3 fruit fly cellular contexts compared by ENCODE assay signal in the genomic region with DNA sequence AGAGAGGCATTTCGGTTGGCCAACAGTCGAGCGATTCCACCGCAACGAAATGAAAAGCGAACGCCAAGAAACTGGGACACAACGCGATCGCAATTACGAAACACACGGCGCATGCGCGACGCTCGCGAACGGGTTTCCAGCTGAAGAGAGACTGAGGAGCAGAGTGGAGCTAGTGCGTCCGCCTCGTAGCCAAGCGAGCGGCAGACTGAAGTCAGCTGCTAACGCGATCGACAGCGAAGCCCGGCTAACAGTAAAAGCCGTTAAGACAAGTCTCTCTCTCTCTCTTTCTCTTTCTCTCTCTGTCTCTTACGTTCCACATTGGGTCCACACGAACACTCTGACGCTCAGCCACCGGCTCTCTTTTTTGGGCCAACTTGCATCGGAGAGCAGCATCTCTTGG.
A peak's percentile ranks its signal among the peaks of the same experiment; 100 is the strongest.
TF ChIP-seq lines count a peak whose summit lies in the region.

A gene (minus strand): TSS at position 154 of the 400 bp plus-strand sequence.

TF ChIP-seq in whole organism, embryonic, 481 proteins besides CTCF, POLR2A, EP300 and RAD21 (continued from another document and continues in another):
- peak in 1 of 2 experiments; percentile 41 for TF ChIP-seq crp (GFP tag; optimal IDR thresholded peaks at IDR 0.05; lab: Kevin White, UChicago)
- TF ChIP-seq CG31388 (GFP tag; optimal IDR thresholded peaks at IDR 0.05; lab: Kevin White, UChicago): no peak
- no peak for TF ChIP-seq Meics (GFP tag; optimal IDR thresholded peaks at IDR 0.05; lab: Kevin White, UChicago)
- TF ChIP-seq Doc2 (GFP tag; IDR thresholded peaks at IDR 0.05; lab: Robert Waterston, UW): no peak
- no peak for TF ChIP-seq croc (GFP tag; conservative IDR thresholded peaks at IDR 0.05; lab: Robert Waterston, UW)
- peak; percentile 85 for TF ChIP-seq Blimp-1 (GFP tag; optimal IDR thresholded peaks at IDR 0.05; lab: Kevin White, UChicago)
- TF ChIP-seq cwo (GFP tag; optimal IDR thresholded peaks at IDR 0.05; lab: Kevin White, UChicago): peak; percentile 2
- peak; percentile 75; the same call in 2 of the 3 replicates for TF ChIP-seq ci (GFP tag; IDR thresholded peaks at IDR 0.05; lab: Robert Waterston, UW)
- TF ChIP-seq CG4360 (GFP tag; IDR thresholded peaks at IDR 0.05; lab: Robert Waterston, UW): no peak
- TF ChIP-seq CG11398 (GFP tag; optimal IDR thresholded peaks at IDR 0.05; lab: Kevin White, UChicago): no peak
- no peak for TF ChIP-seq ftz-f1 (GFP tag; optimal IDR thresholded peaks at IDR 0.05; lab: Kevin White, UChicago)
- TF ChIP-seq otp (GFP tag; IDR thresholded peaks at IDR 0.05; lab: Robert Waterston, UW): peak; percentile 36; the same call in 1 of the 3 replicates
- peak; percentile 17 for TF ChIP-seq CrebB (tag; optimal IDR thresholded peaks at IDR 0.05; lab: Kevin White, UChicago)
- peak; percentile 48 for TF ChIP-seq CG3163 (GFP tag; optimal IDR thresholded peaks at IDR 0.05; lab: Kevin White, UChicago)
- peak; percentile 54; the same call in 1 of the 2 replicates for TF ChIP-seq Adf1 (GFP tag; IDR thresholded peaks at IDR 0.05; lab: Robert Waterston, UW)
- no peak for TF ChIP-seq CG6254 (GFP tag; optimal IDR thresholded peaks at IDR 0.05; lab: Kevin White, UChicago)
- TF ChIP-seq hbn (GFP tag; IDR thresholded peaks at IDR 0.05; lab: Robert Waterston, UW; ENCODE audit: partially characterized antibody): 0 out of 2 replicates have a peak, but pooled peaks have one; percentile 29
- no peak for TF ChIP-seq ERR (GFP tag; optimal IDR thresholded peaks at IDR 0.05; lab: Kevin White, UChicago)
- TF ChIP-seq PHDP (tag; optimal IDR thresholded peaks at IDR 0.05; lab: Kevin White, UChicago): no peak
- peak; percentile 62; the same call in 1 of the 2 replicates for TF ChIP-seq vvl (GFP tag; IDR thresholded peaks at IDR 0.05; lab: Robert Waterston, UW)
- no peak for TF ChIP-seq CHES-1-like (GFP tag; optimal IDR thresholded peaks at IDR 0.05; lab: Kevin White, UChicago)
- no peak for TF ChIP-seq Bteb2 (GFP tag; optimal IDR thresholded peaks at IDR 0.05; lab: Kevin White, UChicago)
- TF ChIP-seq CG2116 (GFP tag; optimal IDR thresholded peaks at IDR 0.05; lab: Kevin White, UChicago): no peak
- peak; percentile 27; the same call in 1 of the 2 replicates for TF ChIP-seq amos (GFP tag; IDR thresholded peaks at IDR 0.05; lab: Robert Waterston, UW; ENCODE audit: partially characterized antibody)
- peak; percentile 64 for TF ChIP-seq Deaf1 (tag; optimal IDR thresholded peaks at IDR 0.05; lab: Kevin White, UChicago)
- TF ChIP-seq CG17361 (GFP tag; IDR thresholded peaks at IDR 0.05; lab: Robert Waterston, UW): no peak
- TF ChIP-seq Nf-YC (tag; optimal IDR thresholded peaks at IDR 0.05; lab: Kevin White, UChicago): peak; percentile 9
- TF ChIP-seq gcm2 (GFP tag; optimal IDR thresholded peaks at IDR 0.05; lab: Kevin White, UChicago): no peak
- TF ChIP-seq Jarid2 (GFP tag; optimal IDR thresholded peaks at IDR 0.05; lab: Kevin White, UChicago): peak; percentile 82
- peak; percentile 42 for TF ChIP-seq oc (tag; optimal IDR thresholded peaks at IDR 0.05; lab: Kevin White, UChicago)
- TF ChIP-seq vfl (GFP tag; optimal IDR thresholded peaks at IDR 0.05; lab: Kevin White, UChicago): no peak
- TF ChIP-seq CG9817 (tag; optimal IDR thresholded peaks at IDR 0.05; lab: Kevin White, UChicago): no peak
- TF ChIP-seq CG18011 (GFP tag; optimal IDR thresholded peaks at IDR 0.05; lab: Kevin White, UChicago): no peak
- no peak for TF ChIP-seq CG8089 (GFP tag; optimal IDR thresholded peaks at IDR 0.05; lab: Kevin White, UChicago)
- TF ChIP-seq pan (optimal IDR thresholded peaks at IDR 0.05; lab: Kevin White, UChicago): no peak
- TF ChIP-seq pan (GFP tag; optimal IDR thresholded peaks at IDR 0.05 in 1 of 2, IDR thresholded peaks at IDR 0.05 in 1 of 2): no peak
- no peak for TF ChIP-seq kah (GFP tag; optimal IDR thresholded peaks at IDR 0.05; lab: Kevin White, UChicago)
- TF ChIP-seq CG15514 (GFP tag; optimal IDR thresholded peaks at IDR 0.05; lab: Kevin White, UChicago): peak; percentile 30
- TF ChIP-seq chn (GFP tag; optimal IDR thresholded peaks at IDR 0.05; lab: Kevin White, UChicago): no peak
- no peak for TF ChIP-seq Myb (GFP tag; optimal IDR thresholded peaks at IDR 0.05; lab: Kevin White, UChicago)
- TF ChIP-seq dmrt99B (tag; optimal IDR thresholded peaks at IDR 0.05; lab: Kevin White, UChicago): no peak
- TF ChIP-seq Fer1 (GFP tag; optimal IDR thresholded peaks at IDR 0.05; lab: Kevin White, UChicago): peak; percentile 28

TF ChIP-seq in whole organism, prepupa, 60 proteins besides CTCF, POLR2A, EP300 and RAD21 (continued from another document):
- TF ChIP-seq CG3919 (GFP tag; optimal IDR thresholded peaks at IDR 0.05; lab: Kevin White, UChicago) (peak; percentile 31), svp (GFP tag; lab: Kevin White, UChicago) (no peak), CG3032 (tag; optimal IDR thresholded peaks at IDR 0.05; lab: Kevin White, UChicago) (no peak), fkh (GFP tag; optimal IDR thresholded peaks at IDR 0.05; lab: Kevin White, UChicago) (no peak), CG16779 (tag; optimal IDR thresholded peaks at IDR 0.05; lab: Kevin White, UChicago) (no peak), CG32006 (GFP tag; optimal IDR thresholded peaks at IDR 0.05; lab: Kevin White, UChicago) (no peak), Sox15 (GFP tag; optimal IDR thresholded peaks at IDR 0.05; lab: Kevin White, UChicago) (no peak), CG34406 (GFP tag; optimal IDR thresholded peaks at IDR 0.05; lab: Kevin White, UChicago) (no peak), esn (GFP tag; optimal IDR thresholded peaks at IDR 0.05; lab: Kevin White, UChicago) (peak; percentile 9), CG10669 (GFP tag; optimal IDR thresholded peaks at IDR 0.05; lab: Kevin White, UChicago) (no peak), CG6808 (GFP tag; optimal IDR thresholded peaks at IDR 0.05; lab: Kevin White, UChicago) (no peak), CG7368 (GFP tag; optimal IDR thresholded peaks at IDR 0.05; lab: Kevin White, UChicago) (no peak), Sox14 (GFP tag; optimal IDR thresholded peaks at IDR 0.05; lab: Kevin White, UChicago) (no peak), cyc (GFP tag; optimal IDR thresholded peaks at IDR 0.05; lab: Kevin White, UChicago) (no peak), OdsH (GFP tag; optimal IDR thresholded peaks at IDR 0.05; lab: Kevin White, UChicago) (no peak), CG6854 (GFP tag; optimal IDR thresholded peaks at IDR 0.05; lab: Kevin White, UChicago) (peak; percentile 88), spab (GFP tag; optimal IDR thresholded peaks at IDR 0.05; lab: Kevin White, UChicago) (no peak), Met (GFP tag; optimal IDR thresholded peaks at IDR 0.05; lab: Kevin White, UChicago) (no peak), Sox102F (GFP tag; optimal IDR thresholded peaks at IDR 0.05; lab: Kevin White, UChicago) (peak; percentile 62), CG6163 (GFP tag; IDR thresholded peaks at IDR 0.05; lab: Robert Waterston, UW) (peak; percentile 33; the same call in 1 of the 3 replicates), topi (GFP tag; optimal IDR thresholded peaks at IDR 0.05; lab: Kevin White, UChicago) (peak; percentile 28), Hr39 (GFP tag; optimal IDR thresholded peaks at IDR 0.05; lab: Kevin White, UChicago) (no peak), CG9139 (GFP tag; optimal IDR thresholded peaks at IDR 0.05; lab: Kevin White, UChicago) (peak; percentile 12), Ets21C (GFP tag; optimal IDR thresholded peaks at IDR 0.05; lab: Kevin White, UChicago) (no peak), ss (GFP tag; optimal IDR thresholded peaks at IDR 0.05; lab: Kevin White, UChicago) (peak; percentile 24 to 74), Ets96B (tag; optimal IDR thresholded peaks at IDR 0.05; lab: Kevin White, UChicago) (peak; percentile 2), lz (GFP tag; optimal IDR thresholded peaks at IDR 0.05; lab: Kevin White, UChicago) (no peak), CG10631 (GFP tag; optimal IDR thresholded peaks at IDR 0.05; lab: Kevin White, UChicago) (no peak), CG4318 (GFP tag; optimal IDR thresholded peaks at IDR 0.05; lab: Kevin White, UChicago) (no peak), eg (GFP tag; IDR thresholded peaks at IDR 0.05; lab: Robert Waterston, UW) (peak; percentile 63; the same call in 2 of the 3 replicates), Gug (GFP tag; IDR thresholded peaks at IDR 0.05; lab: Robert Waterston, UW) (no peak), CG11902 (GFP tag; optimal IDR thresholded peaks at IDR 0.05; lab: Kevin White, UChicago) (no peak), dac (GFP tag; optimal IDR thresholded peaks at IDR 0.05; lab: Kevin White, UChicago) (no peak)
TF ChIP-seq in whole organism, prepupa: peak in this region for 19.

TF ChIP-seq in whole organism, wandering third instar larva, 38 proteins besides CTCF, POLR2A, EP300 and RAD21 (continued from another document):
- TF ChIP-seq h (GFP tag; optimal IDR thresholded peaks at IDR 0.05; lab: Kevin White, UChicago): peak; percentile 7
- no peak for TF ChIP-seq Mio (GFP tag; optimal IDR thresholded peaks at IDR 0.05; lab: Kevin White, UChicago)
- peak; percentile 1 for TF ChIP-seq psq (GFP tag; optimal IDR thresholded peaks at IDR 0.05; lab: Kevin White, UChicago)
